Fruit fly (Drosophila melanogaster): ENCODE measurements around the gene Antp.

- TF ChIP-seq h (optimal IDR thresholded peaks at IDR 0.05) (no peak), ttk (optimal IDR thresholded peaks at IDR 0.05) (no peak), Myc (optimal IDR thresholded peaks at IDR 0.05) (no peak), psq (optimal IDR thresholded peaks at IDR 0.05) (no peak)
Measured at dm6 chr3R:6958320-6958840, 40.6 kb downstream of the Antp start, which contains the start of gene CG46458.

All from Kc167 (cell line).